Worm (Caenorhabditis elegans) whole organism, L3 larva: ENCODE data around the gene acs-11.

Source experiments
- ceh-28 ChIP-seq: fragments of 150-350 bp; optimal IDR thresholded peaks from 2 replicates; lab custom pipeline; 2014; ENCODE audit warnings: missing biosample characterization, missing genetic modification reagents, missing genetic modification characterization
- ceh-82 ChIP-seq: fragments of 150-350 bp; optimal IDR thresholded peaks from 2 replicates; lab custom pipeline; 2014; ENCODE audit warnings: missing biosample characterization, missing genetic modification characterization
- nhr-76 ChIP-seq: fragments of 150-350 bp; sonication (generic microtip); optimal IDR thresholded peaks from 5 replicates; lab custom pipeline; 2014; ENCODE audit warnings: missing biosample characterization, missing genetic modification characterization
- tbx-2 ChIP-seq: sonication (generic microtip); optimal IDR thresholded peaks from 2 replicates; lab custom pipeline; 2016; ENCODE audit warnings: mild to moderate bottlenecking, missing genetic modification characterization, missing compliant biosample characterization
- unc-39 ChIP-seq: sonication (generic microtip); optimal IDR thresholded peaks from 4 replicates; lab custom pipeline; 2017; ENCODE audit warnings: missing biosample characterization, missing genetic modification characterization

DNA sequence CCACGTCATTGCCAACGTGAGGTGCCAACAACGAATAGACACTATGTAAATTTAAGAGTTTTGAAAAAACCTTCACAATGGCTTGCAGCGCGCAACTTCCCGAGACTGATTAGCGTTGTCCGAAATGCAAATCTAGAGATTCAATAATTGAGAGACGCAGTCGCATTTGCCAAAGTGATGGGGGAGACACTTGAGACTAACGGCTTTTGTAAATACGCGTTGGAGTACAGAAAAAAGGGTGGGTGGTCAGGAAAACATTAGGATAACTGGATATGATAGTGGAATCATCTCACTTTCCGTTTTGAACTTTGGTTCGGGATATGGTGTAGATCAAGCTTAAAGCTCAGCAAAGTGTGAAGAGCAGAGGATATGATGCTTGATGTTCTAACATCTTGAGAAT lies 37.8 kb downstream of the acs-11 start:
- TF ChIP-seq ceh-28 (tag; lab: Kevin White, UChicago), result no peak
- no peak for TF ChIP-seq nhr-76
- no peak for TF ChIP-seq ceh-82 (tag; lab: Kevin White, UChicago)
- TF ChIP-seq tbx-2 (tag; lab: Kevin White, UChicago), result no peak
- no peak for TF ChIP-seq unc-39 (tag; lab: Kevin White, UChicago)
